Worm (Caenorhabditis elegans) whole organism, early embryonic: Measurements from ENCODE around the gene F20D6.1.

Experiments used
- ama-1 ChIP-seq: fragments of 150-350 bp; optimal IDR thresholded peaks from 2 replicates; lab custom pipeline; 2014
- ceh-36 ChIP-seq: sonication (generic microtip); optimal IDR thresholded peaks from 2 replicates; lab custom pipeline; 2016; ENCODE audit warnings: missing genetic modification characterization, inconsistent platforms, missing compliant biosample characterization
- ets-7 ChIP-seq: sonication (generic microtip); optimal IDR thresholded peaks from 2 replicates; lab custom pipeline; 2016; ENCODE audit warnings: missing genotype, missing genetic modification characterization, missing compliant biosample characterization
- hmbx-1 ChIP-seq: sonication (generic microtip); optimal IDR thresholded peaks from 2 replicates; lab custom pipeline; 2016; ENCODE audit warnings: mild to moderate bottlenecking, missing genetic modification characterization, missing compliant biosample characterization
- hmg-4 ChIP-seq: fragments of 200-800 bp; sonication (Bioruptor generic); optimal IDR thresholded peaks from 2 replicates; lab custom pipeline; 2018; ENCODE audit warnings: mild to moderate bottlenecking, missing genetic modification characterization, missing compliant biosample characterization
- scrt-1 ChIP-seq: fragments of 200-800 bp; sonication (Bioruptor generic); IDR thresholded peaks from 2 replicates; pipeline ENCODE4 v1.3.6; 2022; ENCODE audit warnings: missing genetic modification characterization, missing compliant biosample characterization
- sea-1 ChIP-seq: fragments of 200-800 bp; sonication (Bioruptor generic); conservative IDR thresholded peaks from 2 replicates; pipeline ENCODE4 v1.3.6; 2022; ENCODE audit warnings: missing genetic modification characterization, missing compliant biosample characterization
- tbx-11 ChIP-seq: fragments of 200-800 bp; sonication (Bioruptor generic); IDR thresholded peaks from 2 replicates; pipeline ENCODE4 v1.3.6; 2022; ENCODE audit warnings: missing genetic modification characterization, missing compliant biosample characterization

DNA sequence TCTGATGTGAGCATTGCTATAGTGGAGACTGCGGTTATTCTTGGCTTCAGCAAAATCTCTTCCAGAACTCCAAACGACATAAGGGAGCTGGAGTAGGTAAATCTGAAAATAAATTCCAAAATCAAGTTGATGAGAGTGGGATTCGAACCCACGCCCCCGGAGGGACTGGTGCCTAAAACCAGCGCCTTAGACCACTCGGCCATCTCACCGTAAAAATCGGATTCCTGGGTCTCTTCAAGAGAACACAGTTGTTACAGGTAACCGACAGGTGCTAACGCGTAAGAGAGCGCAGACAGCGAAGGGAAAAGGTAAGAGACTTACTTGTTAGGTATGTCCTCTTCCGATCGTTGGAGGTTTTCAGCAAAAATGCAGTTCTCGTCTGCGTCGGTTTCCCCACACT is 44.8 kb downstream of the F20D6.1 start:
- TF ChIP-seq ama-1 (lab: Kevin White, UChicago) (no peak), ceh-36 (tag; lab: Kevin White, UChicago) (no peak), hmbx-1 (tag; lab: Kevin White, UChicago) (no peak), scrt-1 (GFP tag; lab: Robert Waterston, UW) (peak; percentile 63; the same call in 1 of the 2 replicates), sea-1 (GFP tag; lab: Robert Waterston, UW) (peak; percentile 68; the same call in 1 of the 2 replicates), hmg-4 (GFP tag; lab: Kevin White, UChicago) (no peak), ets-7 (tag; lab: Kevin White, UChicago) (no peak), tbx-11 (GFP tag; lab: Robert Waterston, UW) (0 out of 2 replicates have a peak, but pooled peaks have one; percentile 48)
